Worm (Caenorhabditis elegans): Measurements from ENCODE around the gene F11A10.5.

DNA sequence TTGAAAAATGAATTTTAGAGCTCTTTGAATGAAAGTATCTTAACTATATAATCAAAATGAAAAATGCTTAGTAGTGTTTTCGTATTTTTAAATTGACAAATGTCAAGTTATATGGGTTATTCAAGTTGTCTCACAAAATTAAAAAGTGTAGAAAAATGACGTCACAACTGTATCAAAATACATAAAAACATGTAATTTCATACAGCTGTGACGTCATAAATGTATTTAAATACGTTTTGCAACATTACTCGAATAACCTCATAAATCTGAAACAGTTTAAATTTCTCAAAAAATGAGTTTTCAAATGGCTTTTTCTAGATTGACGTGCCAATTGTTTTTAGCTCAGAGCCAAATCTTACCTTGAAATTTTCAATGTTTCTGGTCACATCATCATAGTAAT lies 15.8 kb downstream of the F11A10.5 start:
- no peak for TF ChIP-seq mls-2 (tag; optimal IDR thresholded peaks at IDR 0.05)
- no peak for TF ChIP-seq snpc-4 (tag; optimal IDR thresholded peaks at IDR 0.05)
- TF ChIP-seq nhr-76 (tag; optimal IDR thresholded peaks at IDR 0.05), result no peak
- no peak for TF ChIP-seq nhr-237 (tag; optimal IDR thresholded peaks at IDR 0.05)
- TF ChIP-seq mep-1 (tag; optimal IDR thresholded peaks at IDR 0.05), result no peak
- no peak for TF ChIP-seq ztf-11 (tag; optimal IDR thresholded peaks at IDR 0.05)
- TF ChIP-seq blmp-1 (tag; optimal IDR thresholded peaks at IDR 0.05), result no peak
- no peak for TF ChIP-seq hlh-1 (tag; optimal IDR thresholded peaks at IDR 0.05)
- TF ChIP-seq nhr-28 (tag; optimal IDR thresholded peaks at IDR 0.05), result no peak
- TF ChIP-seq cnd-1 (tag; optimal IDR thresholded peaks at IDR 0.05), result no peak
- no peak for TF ChIP-seq sem-2 (GFP tag; optimal IDR thresholded peaks at IDR 0.05)
- no peak for TF ChIP-seq lin-13 (tag; optimal IDR thresholded peaks at IDR 0.05)

Data from whole organism, mixed stage, embryonic.